Worm (Caenorhabditis elegans) whole organism, L2 larva: ENCODE results near the gene C02B8.12.

ENCODE experiments used
- alr-1 ChIP-seq: fragments of 150-350 bp; optimal IDR thresholded peaks from 2 replicates; lab custom pipeline; 2014; ENCODE audit warnings: missing biosample characterization, missing genetic modification characterization
- sma-9 ChIP-seq, 2 experiments: fragments of 150-350 bp in 1 of 2; sonication (generic microtip) in 1 of 2; optimal IDR thresholded peaks; 2 replicates each; lab custom pipeline; 2014 to 2016; ENCODE audit warnings: missing genetic modification characterization in 2 of 2, mild to moderate bottlenecking in 1 of 2, missing biosample characterization in 1 of 2, missing compliant biosample characterization in 1 of 2, missing genetic modification reagents in 1 of 2, moderate library complexity in 1 of 2

DNA sequence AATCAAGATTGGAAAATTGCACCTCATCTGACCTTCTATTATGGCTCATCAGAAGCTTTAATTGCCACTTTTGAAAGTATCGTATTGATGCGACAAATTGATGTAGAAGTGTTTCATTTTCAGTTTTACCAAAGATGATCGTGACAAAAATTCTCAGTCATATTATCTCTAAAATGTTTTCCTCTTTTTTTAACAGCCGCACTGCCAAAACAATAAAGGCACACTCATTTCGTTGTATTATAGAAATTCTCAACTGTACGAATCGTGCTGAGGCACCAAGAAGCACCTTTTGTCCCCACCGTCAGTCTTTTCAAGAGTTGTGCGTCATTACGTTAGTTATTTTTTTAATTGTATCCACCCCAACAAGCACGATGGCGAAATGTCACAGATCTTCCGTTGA lies 15.2 kb downstream of the C02B8.12 start, which contains the start of gene K07E3.9:
- no peak for TF ChIP-seq alr-1
- no peak for TF ChIP-seq sma-9 (GFP tag; optimal IDR thresholded peaks at IDR 0.05; lab: Kevin White, UChicago)
- no peak for TF ChIP-seq sma-9 (tag; optimal IDR thresholded peaks at IDR 0.05; lab: Kevin White, UChicago)
